Worm (Caenorhabditis elegans) whole organism, midembryonic: Measurements from ENCODE around the gene lido-10.

Source experiments
- T22C8.4 ChIP-seq: fragments of 200-800 bp; sonication (Bioruptor generic); IDR thresholded peaks from 2 replicates; pipeline ENCODE4 v1.3.6; 2022; ENCODE audit warnings: missing genetic modification characterization, missing compliant biosample characterization
- flt-1 ChIP-seq: fragments of 200-800 bp; sonication (Bioruptor generic); IDR thresholded peaks from 2 replicates; pipeline ENCODE4 v1.3.6; 2022; ENCODE audit warnings: missing genetic modification characterization, missing compliant biosample characterization
- med-1 ChIP-seq: sonication (generic microtip); optimal IDR thresholded peaks from 2 replicates; lab custom pipeline; 2017; ENCODE audit warnings: missing genetic modification characterization, mild to moderate bottlenecking, missing compliant biosample characterization, antibody characterized with exemption, missing genetic modification reagents; ENCODE audit not compliant: insufficient read depth
- tab-1 ChIP-seq: fragments of 200-800 bp; sonication (Bioruptor generic); IDR thresholded peaks from 2 replicates; pipeline ENCODE4 v1.3.6; 2022; ENCODE audit warnings: missing genetic modification characterization, missing compliant biosample characterization

ce11 chrII:2973940-2974402 is 28.3 kb upstream of the lido-10 start:
- no peak for TF ChIP-seq T22C8.4 (GFP tag; lab: Robert Waterston, UW)
- TF ChIP-seq tab-1 (GFP tag; lab: Robert Waterston, UW) = no peak
- no peak for TF ChIP-seq med-1 (GFP tag; lab: Kevin White, UChicago)
- peak; percentile 79 for TF ChIP-seq flt-1 (GFP tag; lab: Robert Waterston, UW)
